Worm (Caenorhabditis elegans): ENCODE results near the gene sup-26.

ce11 chrIII:4281955-4282618 lies 2.1 kb upstream of the sup-26 start:
- TF ChIP-seq T22C8.4 (GFP tag; IDR thresholded peaks at IDR 0.05) (no peak), ztf-23 (GFP tag; IDR thresholded peaks at IDR 0.05) (peak; percentile 59; the same call in 1 of the 2 replicates)

Measured in whole organism, midembryonic.